Worm (Caenorhabditis elegans) whole organism, L1 larva: ENCODE measurements around the gene T11G6.3.

ENCODE experiments used
- ama-1 ChIP-seq: fragments of 150-350 bp; optimal IDR thresholded peaks from 2 replicates; lab custom pipeline; 2014
- lsy-2 ChIP-seq, 2 experiments: fragments of 150-350 bp; optimal IDR thresholded peaks; 2 replicates each; lab custom pipeline; 2014; ENCODE audit warnings: missing biosample characterization in 2 of 2, missing genetic modification characterization in 2 of 2

- no peak for TF ChIP-seq lsy-2 (tag; optimal IDR thresholded peaks at IDR 0.05; lab: Kevin White, UChicago)
- no peak for TF ChIP-seq ama-1 (lab: Kevin White, UChicago)
These were observed 34.9 kb upstream of the T11G6.3 start, which contains the start of gene F13E9.15 for ce11 chrIV:10889820-10890462.
